Worm (Caenorhabditis elegans) whole organism, L2 larva: ENCODE measurements around the gene T04C12.7.

Experiments
- C34F6.9 ChIP-seq: fragments of 150-350 bp; optimal IDR thresholded peaks from 2 replicates; lab custom pipeline; 2014; ENCODE audit warnings: missing biosample characterization, missing genetic modification characterization
- F13H6.1 ChIP-seq: sonication (generic microtip); optimal IDR thresholded peaks from 2 replicates; lab custom pipeline; 2016; ENCODE audit warnings: missing genetic modification characterization, missing compliant biosample characterization
- R02D3.7 ChIP-seq: fragments of 150-350 bp; optimal IDR thresholded peaks from 2 replicates; lab custom pipeline; 2014; ENCODE audit warnings: missing biosample characterization, missing genetic modification characterization
- Y55F3AM.14 ChIP-seq: fragments of 200-800 bp; sonication (Bioruptor generic); optimal IDR thresholded peaks from 2 replicates; lab custom pipeline; 2018; ENCODE audit warnings: mild to moderate bottlenecking, missing genetic modification characterization, missing compliant biosample characterization
- ZK546.5 ChIP-seq: sonication (generic microtip); optimal IDR thresholded peaks from 2 replicates; lab custom pipeline; 2017; ENCODE audit warnings: missing biosample characterization, missing genetic modification characterization
- ama-1 ChIP-seq: fragments of 150-350 bp; optimal IDR thresholded peaks from 2 replicates; lab custom pipeline; 2018; ENCODE audit warnings: inconsistent platforms
- blmp-1 ChIP-seq: sonication (generic microtip); optimal IDR thresholded peaks from 2 replicates; lab custom pipeline; 2017; ENCODE audit warnings: missing genetic modification characterization, mild to moderate bottlenecking, missing compliant biosample characterization, antibody characterized with exemption, moderate library complexity; ENCODE audit not compliant: insufficient read depth
- ceh-82 ChIP-seq: fragments of 150-350 bp; optimal IDR thresholded peaks from 2 replicates; lab custom pipeline; 2014; ENCODE audit warnings: missing biosample characterization, missing genetic modification characterization
- crh-2 ChIP-seq: sonication (generic microtip); optimal IDR thresholded peaks from 2 replicates; lab custom pipeline; 2017; ENCODE audit warnings: missing biosample characterization, missing genetic modification characterization
- dmd-4 ChIP-seq: sonication (generic microtip); optimal IDR thresholded peaks from 2 replicates; lab custom pipeline; 2017; ENCODE audit warnings: missing biosample characterization, missing genetic modification characterization
- egl-27 ChIP-seq: sonication (generic microtip); optimal IDR thresholded peaks from 3 replicates; lab custom pipeline; 2017; ENCODE audit warnings: missing biosample characterization, missing genetic modification reagents, missing genetic modification characterization
- elt-1 ChIP-seq: fragments of 150-350 bp; optimal IDR thresholded peaks from 2 replicates; lab custom pipeline; 2014; ENCODE audit warnings: missing biosample characterization, missing genetic modification characterization
- elt-3 ChIP-seq: sonication (generic microtip); optimal IDR thresholded peaks from 2 replicates; lab custom pipeline; 2017; ENCODE audit warnings: missing biosample characterization, missing genetic modification characterization
- fos-1 ChIP-seq: fragments of 150-350 bp; optimal IDR thresholded peaks from 2 replicates; lab custom pipeline; 2014; ENCODE audit warnings: missing biosample characterization, missing genetic modification characterization
- lin-13 ChIP-seq: fragments of 150-350 bp; optimal IDR thresholded peaks from 2 replicates; lab custom pipeline; 2014; ENCODE audit warnings: missing biosample characterization, missing genetic modification reagents, missing genetic modification characterization
- lin-39 ChIP-seq: fragments of 150-350 bp; optimal IDR thresholded peaks from 2 replicates; lab custom pipeline; 2014; ENCODE audit warnings: missing biosample characterization, missing genetic modification reagents, missing genetic modification characterization
- lsy-2 ChIP-seq, 2 experiments: fragments of 150-350 bp in 1 of 2; sonication (generic microtip) in 1 of 2; optimal IDR thresholded peaks; 2 replicates each; lab custom pipeline; 2014 to 2017; ENCODE audit warnings: missing biosample characterization in 2 of 2, missing genetic modification characterization in 2 of 2
- mab-5 ChIP-seq: fragments of 150-350 bp; optimal IDR thresholded peaks from 2 replicates; lab custom pipeline; 2014; ENCODE audit warnings: missing biosample characterization, missing genetic modification characterization
- mbf-1 ChIP-seq: sonication (generic microtip); optimal IDR thresholded peaks from 2 replicates; lab custom pipeline; 2017; ENCODE audit warnings: missing biosample characterization, missing genetic modification characterization
- nhr-11 ChIP-seq: fragments of 150-350 bp; optimal IDR thresholded peaks from 2 replicates; lab custom pipeline; 2014; ENCODE audit warnings: missing biosample characterization, missing genetic modification characterization
- nhr-12 ChIP-seq: fragments of 150-350 bp; optimal IDR thresholded peaks from 2 replicates; lab custom pipeline; 2014; ENCODE audit warnings: missing biosample characterization, missing genetic modification characterization
- nhr-129 ChIP-seq: fragments of 150-350 bp; optimal IDR thresholded peaks from 2 replicates; lab custom pipeline; 2014; ENCODE audit warnings: missing biosample characterization, missing genetic modification characterization
- nhr-21 ChIP-seq: fragments of 150-350 bp; optimal IDR thresholded peaks from 2 replicates; lab custom pipeline; 2014; ENCODE audit warnings: missing biosample characterization, missing genetic modification characterization
- nhr-23 ChIP-seq: fragments of 150-350 bp; optimal IDR thresholded peaks from 2 replicates; lab custom pipeline; 2014; ENCODE audit warnings: missing biosample characterization, missing genetic modification reagents, missing genetic modification characterization
- nhr-237 ChIP-seq: fragments of 150-350 bp; optimal IDR thresholded peaks from 2 replicates; lab custom pipeline; 2014; ENCODE audit warnings: missing biosample characterization, missing genetic modification characterization
- nhr-25 ChIP-seq: fragments of 150-350 bp; sonication (generic microtip); optimal IDR thresholded peaks from 3 replicates; lab custom pipeline; 2014; ENCODE audit warnings: missing biosample characterization, missing genetic modification characterization
- nhr-6 ChIP-seq: fragments of 150-350 bp; optimal IDR thresholded peaks from 2 replicates; lab custom pipeline; 2014; ENCODE audit warnings: missing biosample characterization, missing genetic modification characterization
- peb-1 ChIP-seq: fragments of 150-350 bp; optimal IDR thresholded peaks from 2 replicates; lab custom pipeline; 2014; ENCODE audit warnings: missing biosample characterization, missing genetic modification characterization
- sem-4 ChIP-seq: fragments of 150-350 bp; optimal IDR thresholded peaks from 2 replicates; lab custom pipeline; 2014; ENCODE audit warnings: missing biosample characterization, missing genetic modification reagents, missing genetic modification characterization
- skn-1 ChIP-seq: sonication (generic microtip); optimal IDR thresholded peaks from 2 replicates; lab custom pipeline; 2017; ENCODE audit warnings: missing biosample characterization, missing genetic modification characterization
- sma-3 ChIP-seq: sonication (generic microtip); optimal IDR thresholded peaks from 2 replicates; lab custom pipeline; 2016; ENCODE audit warnings: missing genetic modification reagents, missing genetic modification characterization, missing compliant biosample characterization
- sma-9 ChIP-seq, 2 experiments: fragments of 150-350 bp in 1 of 2; sonication (generic microtip) in 1 of 2; optimal IDR thresholded peaks; 2 replicates each; lab custom pipeline; 2014 to 2016; ENCODE audit warnings: missing genetic modification characterization in 2 of 2, mild to moderate bottlenecking in 1 of 2, missing biosample characterization in 1 of 2, missing compliant biosample characterization in 1 of 2, missing genetic modification reagents in 1 of 2, moderate library complexity in 1 of 2
- snpc-4 ChIP-seq: fragments of 150-350 bp; optimal IDR thresholded peaks from 2 replicates; lab custom pipeline; 2014; ENCODE audit warnings: missing biosample characterization, missing genetic modification characterization
- unc-39 ChIP-seq: fragments of 150-350 bp; optimal IDR thresholded peaks from 2 replicates; lab custom pipeline; 2014; ENCODE audit warnings: missing biosample characterization, missing genetic modification characterization
- unc-55 ChIP-seq: fragments of 150-350 bp; sonication (generic microtip); optimal IDR thresholded peaks from 3 replicates; lab custom pipeline; 2014; ENCODE audit warnings: missing biosample characterization, missing genetic modification reagents, missing genetic modification characterization
- zag-1 ChIP-seq: fragments of 150-350 bp; optimal IDR thresholded peaks from 2 replicates; lab custom pipeline; 2014; ENCODE audit warnings: missing biosample characterization, missing genetic modification characterization
- ztf-1 ChIP-seq: fragments of 200-800 bp; sonication (Bioruptor generic); conservative IDR thresholded peaks from 2 replicates; pipeline ENCODE4 v1.3.6; 2022; ENCODE audit warnings: missing genetic modification characterization, missing compliant biosample characterization
- ztf-11 ChIP-seq: sonication (generic microtip); optimal IDR thresholded peaks from 2 replicates; lab custom pipeline; 2017; ENCODE audit warnings: missing biosample characterization, missing genetic modification characterization
- ztf-4 ChIP-seq: fragments of 150-350 bp; optimal IDR thresholded peaks from 2 replicates; lab custom pipeline; 2014; ENCODE audit warnings: missing biosample characterization, missing genetic modification characterization

The T04C12.7 gene

DNA sequence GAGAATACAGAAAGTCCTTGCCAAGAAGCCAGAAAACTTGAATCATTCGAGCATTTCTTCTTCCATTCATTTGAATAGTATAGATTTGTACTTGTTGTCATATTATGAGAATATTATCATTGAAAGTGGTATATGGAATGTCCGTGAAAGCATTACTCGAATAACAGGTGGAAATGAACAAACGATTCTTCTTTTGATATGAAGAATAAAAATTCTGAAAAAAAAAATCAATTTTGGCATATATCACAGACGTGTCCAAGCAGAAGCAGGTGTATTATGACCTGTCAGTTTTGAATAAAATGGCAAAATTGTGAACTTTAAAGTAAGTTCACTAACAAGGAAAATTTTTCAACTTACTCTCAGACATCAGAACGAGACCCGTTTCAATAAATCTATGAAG is 3.1 kb downstream of the T04C12.7 start, which contains the start of gene srh-75:
Gene srh-75 (minus strand): TSS at position 101 of the 400 bp plus-strand sequence.
- TF ChIP-seq unc-55 (GFP tag; lab: Kevin White, UChicago) (no peak), nhr-25 (tag; lab: Kevin White, UChicago) (no peak), dmd-4 (no peak), ztf-11 (tag; lab: Kevin White, UChicago) (no peak), ztf-4 (tag; lab: Kevin White, UChicago) (no peak), mbf-1 (tag; lab: Kevin White, UChicago) (no peak), sma-9 (GFP tag; optimal IDR thresholded peaks at IDR 0.05; lab: Kevin White, UChicago) (no peak), sma-9 (tag; optimal IDR thresholded peaks at IDR 0.05; lab: Kevin White, UChicago) (no peak), nhr-12 (no peak), nhr-21 (tag; lab: Kevin White, UChicago) (no peak), unc-39 (no peak), crh-2 (tag; lab: Kevin White, UChicago) (no peak), lin-13 (GFP tag; lab: Kevin White, UChicago) (no peak), mab-5 (tag; lab: Kevin White, UChicago) (no peak), C34F6.9 (tag; lab: Kevin White, UChicago) (no peak), egl-27 (tag; lab: Kevin White, UChicago) (no peak), Y55F3AM.14 (GFP tag; lab: Kevin White, UChicago) (no peak), fos-1 (tag; lab: Kevin White, UChicago) (no peak)

DNA sequence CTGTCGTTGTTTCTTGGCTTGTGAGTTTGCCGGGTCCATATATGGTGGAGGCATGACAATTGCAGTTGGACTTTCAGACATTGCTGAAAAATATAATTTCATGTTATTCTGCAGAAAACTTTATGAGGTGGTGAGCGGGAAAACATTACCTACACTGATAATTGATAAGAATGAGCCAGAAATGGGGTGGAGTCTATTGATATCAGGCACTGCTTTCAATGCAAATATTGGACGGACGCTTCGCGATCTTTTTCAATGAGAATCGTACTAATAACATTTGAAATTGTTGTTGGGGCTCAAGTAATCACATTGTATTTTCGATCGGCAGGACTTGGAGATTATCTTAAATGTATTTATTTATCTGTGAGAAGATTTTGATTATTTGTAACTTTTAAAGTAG is 5.3 kb downstream of the T04C12.7 start, which contains the start of gene T04C12.1:
Gene T04C12.1 (minus strand): TSS at position 90 of the 400 bp plus-strand sequence.
- no peak for TF ChIP-seq ZK546.5 (tag; lab: Kevin White, UChicago)
- TF ChIP-seq nhr-11 (tag; lab: Kevin White, UChicago): no peak
- TF ChIP-seq nhr-25 (tag; lab: Kevin White, UChicago): peak; percentile 29
- no peak for TF ChIP-seq elt-1 (tag; lab: Kevin White, UChicago)
- TF ChIP-seq ztf-1 (GFP tag; lab: Robert Waterston, UW): no peak
- no peak for TF ChIP-seq nhr-237 (tag; lab: Kevin White, UChicago)
- peak; percentile 56 for TF ChIP-seq ama-1 (lab: Kevin White, UChicago)
- TF ChIP-seq peb-1 (tag; lab: Kevin White, UChicago): no peak
- TF ChIP-seq mbf-1 (tag; lab: Kevin White, UChicago): no peak
- TF ChIP-seq nhr-6: no peak
- TF ChIP-seq sma-9 (GFP tag; optimal IDR thresholded peaks at IDR 0.05; lab: Kevin White, UChicago): peak; percentile 9
- no peak for TF ChIP-seq sma-9 (tag; optimal IDR thresholded peaks at IDR 0.05; lab: Kevin White, UChicago)

DNA sequence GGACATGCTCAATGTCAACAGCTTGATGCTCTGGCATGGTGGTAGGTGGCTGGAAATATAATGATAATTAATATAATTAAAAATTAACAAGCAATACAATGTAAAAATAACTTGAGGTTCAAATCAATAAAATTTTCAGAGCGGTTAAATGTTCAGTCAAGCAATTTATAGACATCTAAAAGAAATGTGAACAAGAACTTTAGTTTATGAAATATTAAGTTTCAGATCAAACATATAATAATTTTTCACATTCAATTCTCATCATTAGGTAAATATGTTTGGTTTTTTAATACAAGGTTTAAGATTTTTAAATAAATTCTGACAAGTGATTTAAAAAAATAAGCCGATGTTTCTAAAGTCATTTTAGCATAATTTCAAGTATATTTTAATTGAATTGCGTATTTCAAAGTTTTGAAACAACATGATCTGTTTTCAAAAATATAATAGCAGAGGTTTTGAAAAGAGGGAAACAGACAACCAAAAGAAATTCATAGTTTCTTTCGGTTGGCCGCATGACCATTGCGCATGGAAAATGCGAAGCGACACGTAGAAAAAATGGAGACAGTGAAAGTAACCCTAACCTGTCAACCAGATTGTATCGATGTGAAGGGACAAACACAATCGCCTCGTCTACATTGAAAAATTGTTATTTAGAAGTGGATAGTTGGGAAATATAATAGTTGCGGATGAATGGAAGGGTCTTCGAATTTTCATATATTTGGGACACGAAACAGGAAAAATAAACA is 6.5 kb downstream of the T04C12.7 start, which contains the start of gene T04C12.11:
Gene T04C12.11 (minus strand): TSS at position 51 of the 746 bp plus-strand sequence.
- no peak for TF ChIP-seq R02D3.7
- TF ChIP-seq elt-1 (tag; lab: Kevin White, UChicago): no peak
- TF ChIP-seq ZK546.5 (tag; lab: Kevin White, UChicago): no peak
- no peak for TF ChIP-seq lin-39 (tag; lab: Kevin White, UChicago)
- TF ChIP-seq nhr-25 (tag; lab: Kevin White, UChicago): peak; percentile 64
- TF ChIP-seq Y55F3AM.14 (GFP tag; lab: Kevin White, UChicago): no peak
- TF ChIP-seq unc-39: no peak
- TF ChIP-seq sma-9 (GFP tag; optimal IDR thresholded peaks at IDR 0.05; lab: Kevin White, UChicago): no peak
- TF ChIP-seq sma-9 (tag; optimal IDR thresholded peaks at IDR 0.05; lab: Kevin White, UChicago): no peak
- TF ChIP-seq nhr-129 (tag; lab: Kevin White, UChicago): peak; percentile 58
- no peak for TF ChIP-seq nhr-23 (tag; lab: Kevin White, UChicago)
- no peak for TF ChIP-seq unc-55 (GFP tag; lab: Kevin White, UChicago)
- no peak for TF ChIP-seq ztf-4 (tag; lab: Kevin White, UChicago)
- peak; percentile 95 for TF ChIP-seq blmp-1 (tag; lab: Kevin White, UChicago)
- no peak for TF ChIP-seq snpc-4 (tag; lab: Kevin White, UChicago)
- no peak for TF ChIP-seq lsy-2 (tag; optimal IDR thresholded peaks at IDR 0.05; lab: Kevin White, UChicago)
- TF ChIP-seq sem-4: no peak
- no peak for TF ChIP-seq F13H6.1
- TF ChIP-seq mbf-1 (tag; lab: Kevin White, UChicago): no peak
- TF ChIP-seq fos-1 (tag; lab: Kevin White, UChicago): peak; percentile 12
- peak; percentile 13 for TF ChIP-seq nhr-6
- no peak for TF ChIP-seq mab-5 (tag; lab: Kevin White, UChicago)
- no peak for TF ChIP-seq lin-13 (GFP tag; lab: Kevin White, UChicago)
- peak; percentile 69 for TF ChIP-seq crh-2 (tag; lab: Kevin White, UChicago)
- no peak for TF ChIP-seq skn-1 (tag; lab: Kevin White, UChicago)
- no peak for TF ChIP-seq elt-3 (tag; lab: Kevin White, UChicago)
- no peak for TF ChIP-seq zag-1 (tag; lab: Kevin White, UChicago)
- TF ChIP-seq ztf-1 (GFP tag; lab: Robert Waterston, UW): no peak
- TF ChIP-seq sma-3 (GFP tag; lab: Kevin White, UChicago): no peak
- TF ChIP-seq nhr-11 (tag; lab: Kevin White, UChicago): no peak
- no peak for TF ChIP-seq nhr-21 (tag; lab: Kevin White, UChicago)
- no peak for TF ChIP-seq ama-1 (lab: Kevin White, UChicago)
- TF ChIP-seq ceh-82: no peak
- no peak for TF ChIP-seq ztf-11 (tag; lab: Kevin White, UChicago)
